Worm (Caenorhabditis elegans): Measurements from ENCODE around the gene grd-8.

Gene grd-8

DNA sequence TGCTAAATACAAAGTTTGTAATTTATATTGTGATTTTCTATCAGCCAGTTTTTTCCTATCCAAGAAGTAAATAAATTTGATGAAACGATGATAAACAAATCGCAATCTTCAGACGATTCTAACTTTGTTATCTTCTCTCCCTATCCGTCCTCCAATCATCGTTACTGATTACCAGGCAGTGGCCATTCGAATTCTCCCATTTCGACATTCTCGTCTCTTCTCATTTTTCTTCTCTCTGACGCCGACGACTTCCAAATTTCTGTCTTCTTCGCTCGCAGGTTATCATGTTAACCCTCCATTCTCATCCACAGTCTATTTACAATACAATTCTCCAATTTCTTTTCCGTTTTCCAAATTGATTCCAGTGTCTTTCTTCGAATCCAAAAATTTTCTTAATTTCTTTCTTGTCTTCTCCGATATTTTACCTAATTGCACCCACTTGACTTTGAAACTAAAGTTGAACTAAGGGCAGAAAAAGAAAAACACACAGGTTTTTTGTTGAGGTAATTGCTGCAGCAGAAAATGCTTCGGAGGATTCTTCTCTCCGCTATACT lies 36.2 kb downstream of the grd-8 start, which contains the start of gene F40A3.2:
Gene F40A3.2 (plus strand): TSS at position 504 of the 554 bp plus-strand sequence.
- TF ChIP-seq snpc-4 (tag; optimal IDR thresholded peaks at IDR 0.05) (no peak), ham-2 (GFP tag; optimal IDR thresholded peaks at IDR 0.05) (no peak), nhr-28 (tag; optimal IDR thresholded peaks at IDR 0.05) (no peak), nhr-12 (tag; optimal IDR thresholded peaks at IDR 0.05) (no peak), blmp-1 (tag; optimal IDR thresholded peaks at IDR 0.05) (no peak)

DNA sequence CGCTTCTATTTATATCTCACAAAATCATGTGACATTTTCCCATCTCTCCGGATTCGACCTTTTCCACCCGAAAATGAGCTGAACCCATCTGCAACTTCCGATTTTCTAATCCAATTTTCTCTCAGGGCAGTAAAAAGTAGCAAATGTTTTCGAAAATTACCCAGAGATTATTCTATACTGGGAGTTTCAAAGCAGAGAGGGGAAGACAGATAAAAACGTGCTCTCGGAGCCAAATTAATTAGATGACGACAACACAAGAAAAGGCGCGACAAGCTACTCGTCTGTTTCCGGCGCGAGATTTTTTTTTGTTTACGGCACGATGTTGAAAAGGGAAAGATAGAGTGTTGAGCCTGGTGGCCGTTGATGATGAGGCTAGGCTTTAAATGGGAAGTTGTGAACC lies 42.1 kb downstream of the grd-8 start:
- no peak for TF ChIP-seq flh-1 (GFP tag; optimal IDR thresholded peaks at IDR 0.05)
- peak; percentile 27 for TF ChIP-seq ces-1 (GFP tag; optimal IDR thresholded peaks at IDR 0.05)

DNA sequence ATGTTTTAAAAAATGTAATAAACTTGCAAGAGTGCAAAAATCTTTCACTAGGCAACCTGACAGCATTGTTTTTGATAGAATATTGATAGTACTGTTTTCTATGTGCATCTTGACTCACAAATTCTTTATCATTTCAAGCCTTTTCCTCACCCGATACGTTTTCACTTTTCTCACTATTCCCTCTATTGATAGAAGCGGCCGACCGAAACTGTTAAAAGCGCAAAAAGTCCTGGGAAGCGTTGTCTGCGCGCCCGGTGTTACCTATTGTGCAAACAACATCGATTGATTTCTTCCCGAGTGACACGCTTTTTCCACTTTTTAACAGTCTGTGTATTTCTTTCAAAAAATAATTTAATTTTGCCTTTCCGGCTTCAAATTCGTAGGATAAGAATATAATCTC lies 45.7 kb downstream of the grd-8 start:
- TF ChIP-seq nhr-28 (tag; optimal IDR thresholded peaks at IDR 0.05) = no peak
- no peak for TF ChIP-seq tbx-8 (GFP tag; optimal IDR thresholded peaks at IDR 0.05)
- TF ChIP-seq blmp-1 (tag; optimal IDR thresholded peaks at IDR 0.05) = no peak
- TF ChIP-seq sptf-1 (tag; optimal IDR thresholded peaks at IDR 0.05) = no peak
- TF ChIP-seq mab-5 (tag; optimal IDR thresholded peaks at IDR 0.05) = no peak
- TF ChIP-seq ztf-11 (tag; optimal IDR thresholded peaks at IDR 0.05) = no peak

DNA sequence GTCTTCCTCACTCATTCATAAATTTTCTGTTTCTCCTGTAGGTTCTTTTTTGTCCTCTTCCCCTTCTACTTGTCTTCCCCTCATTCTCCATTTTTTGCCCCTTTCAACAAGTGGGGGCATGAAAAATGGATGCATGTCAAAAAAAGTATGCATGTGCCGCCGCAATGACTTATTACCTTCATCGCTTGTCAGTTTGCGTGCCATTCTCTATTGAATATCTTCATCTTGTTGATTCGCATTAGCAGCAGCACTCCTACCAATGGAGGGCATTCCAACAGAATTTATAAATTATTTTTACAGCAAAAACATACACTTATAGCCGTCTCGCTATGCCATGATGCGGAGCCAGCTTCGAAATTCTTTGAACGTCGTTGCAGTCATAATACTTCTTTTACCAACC lies 48.9 kb downstream of the grd-8 start, which contains the start of gene F40A3.1:
Gene F40A3.1 (plus strand): TSS at position 301 of the 400 bp plus-strand sequence.
- TF ChIP-seq elt-1 (tag; optimal IDR thresholded peaks at IDR 0.05; ENCODE audit: borderline replicate concordance, insufficient read depth) = no peak
- TF ChIP-seq sptf-1 (tag; optimal IDR thresholded peaks at IDR 0.05) = no peak
- no peak for TF ChIP-seq mab-5 (tag; optimal IDR thresholded peaks at IDR 0.05)
- no peak for TF ChIP-seq lsy-2 (tag; optimal IDR thresholded peaks at IDR 0.05)
- no peak for TF ChIP-seq mls-2 (tag; optimal IDR thresholded peaks at IDR 0.05)
- TF ChIP-seq elt-3 (tag; optimal IDR thresholded peaks at IDR 0.05) = no peak
- no peak for TF ChIP-seq unc-120 (tag; optimal IDR thresholded peaks at IDR 0.05; ENCODE audit: poor library complexity, severe bottlenecking)
- TF ChIP-seq ces-1 (GFP tag; optimal IDR thresholded peaks at IDR 0.05) = no peak
- no peak for TF ChIP-seq nhr-12 (tag; optimal IDR thresholded peaks at IDR 0.05)
- no peak for TF ChIP-seq snpc-4 (tag; optimal IDR thresholded peaks at IDR 0.05)
- TF ChIP-seq nhr-28 (tag; optimal IDR thresholded peaks at IDR 0.05) = no peak
- TF ChIP-seq ztf-11 (tag; optimal IDR thresholded peaks at IDR 0.05) = no peak
- no peak for TF ChIP-seq lin-13 (tag; optimal IDR thresholded peaks at IDR 0.05)
- no peak for TF ChIP-seq ceh-39 (tag; optimal IDR thresholded peaks at IDR 0.05)
